Worm (Caenorhabditis elegans): ENCODE data around the gene H04D03.4.

H04D03.4 gene

ce11 chrIII:10481497-10481896, 30.6 kb upstream of the H04D03.4 start:
- TF ChIP-seq elt-3 (tag; optimal IDR thresholded peaks at IDR 0.05) = no peak
- no peak for TF ChIP-seq M03D4.4 (tag; optimal IDR thresholded peaks at IDR 0.05)
- TF ChIP-seq lin-13 (tag; optimal IDR thresholded peaks at IDR 0.05) = no peak
- TF ChIP-seq mep-1 (tag; optimal IDR thresholded peaks at IDR 0.05) = no peak
- TF ChIP-seq ceh-39 (tag; optimal IDR thresholded peaks at IDR 0.05) = no peak
- TF ChIP-seq unc-39 (tag; optimal IDR thresholded peaks at IDR 0.05) = no peak
- no peak for TF ChIP-seq unc-120 (tag; optimal IDR thresholded peaks at IDR 0.05; ENCODE audit: poor library complexity, severe bottlenecking)
- TF ChIP-seq cnd-1 (tag; optimal IDR thresholded peaks at IDR 0.05) = no peak
- TF ChIP-seq nhr-76 (tag; optimal IDR thresholded peaks at IDR 0.05) = no peak
- no peak for TF ChIP-seq ham-2 (GFP tag; optimal IDR thresholded peaks at IDR 0.05)
- no peak for TF ChIP-seq mls-2 (tag; optimal IDR thresholded peaks at IDR 0.05)
- TF ChIP-seq mab-5 (tag; optimal IDR thresholded peaks at IDR 0.05) = no peak
- TF ChIP-seq ztf-11 (tag; optimal IDR thresholded peaks at IDR 0.05) = no peak
- no peak for TF ChIP-seq pha-4 (tag; optimal IDR thresholded peaks at IDR 0.05)

ce11 chrIII:10479180-10479579, 28.3 kb upstream of the H04D03.4 start, which contains the start of gene D2045.7:
Gene D2045.7, plus strand, starts transcription at chrIII:10479480.
- TF ChIP-seq M03D4.4 (tag; optimal IDR thresholded peaks at IDR 0.05) (no peak), sem-2 (GFP tag; optimal IDR thresholded peaks at IDR 0.05) (no peak), drap-1 (GFP tag; optimal IDR thresholded peaks at IDR 0.05) (no peak), blmp-1 (tag; optimal IDR thresholded peaks at IDR 0.05) (no peak), ham-2 (GFP tag; optimal IDR thresholded peaks at IDR 0.05) (no peak), bed-3 (GFP tag; optimal IDR thresholded peaks at IDR 0.05) (no peak), lin-13 (tag; optimal IDR thresholded peaks at IDR 0.05) (no peak), ceh-43 (GFP tag; optimal IDR thresholded peaks at IDR 0.05) (no peak), unc-62 (GFP tag; optimal IDR thresholded peaks at IDR 0.05) (no peak), nhr-237 (tag; optimal IDR thresholded peaks at IDR 0.05) (no peak), ceh-39 (tag; optimal IDR thresholded peaks at IDR 0.05) (no peak), ceh-83 (GFP tag; optimal IDR thresholded peaks at IDR 0.05) (no peak), elt-1 (tag; optimal IDR thresholded peaks at IDR 0.05; ENCODE audit: borderline replicate concordance, insufficient read depth) (no peak), lsy-2 (tag; optimal IDR thresholded peaks at IDR 0.05) (no peak)

ce11 chrIII:10474945-10475344, 24.0 kb upstream of the H04D03.4 start, which contains the start of gene D2045.9:
Gene D2045.9, plus strand, starts transcription at chrIII:10475245.
- TF ChIP-seq nhr-12 (tag; optimal IDR thresholded peaks at IDR 0.05) = no peak
- TF ChIP-seq unc-39 (tag; optimal IDR thresholded peaks at IDR 0.05) = no peak
- TF ChIP-seq nhr-2 (tag; optimal IDR thresholded peaks at IDR 0.05) = no peak
- TF ChIP-seq hlh-1 (tag; optimal IDR thresholded peaks at IDR 0.05) = no peak
- TF ChIP-seq sptf-1 (tag; optimal IDR thresholded peaks at IDR 0.05) = no peak
- TF ChIP-seq ceh-39 (tag; optimal IDR thresholded peaks at IDR 0.05) = no peak
- TF ChIP-seq tbx-8 (GFP tag; optimal IDR thresholded peaks at IDR 0.05) = no peak

- TF ChIP-seq hlh-1 (tag; optimal IDR thresholded peaks at IDR 0.05) (peak; percentile 43), mab-5 (tag; optimal IDR thresholded peaks at IDR 0.05) (no peak)
Measured at ce11 chrIII:10470927-10471326, 20.0 kb upstream of the H04D03.4 start, which contains the start of gene cul-1. Gene cul-1, plus strand, starts transcription at chrIII:10471237.

ce11 chrIII:10469574-10470055, 18.7 kb upstream of the H04D03.4 start, which contains the start of gene D2045.5:
Gene D2045.5, minus strand, starts transcription at chrIII:10469624.
- TF ChIP-seq M03D4.4 (tag; optimal IDR thresholded peaks at IDR 0.05) (no peak), ceh-43 (GFP tag; optimal IDR thresholded peaks at IDR 0.05) (no peak), cnd-1 (tag; optimal IDR thresholded peaks at IDR 0.05) (no peak), blmp-1 (tag; optimal IDR thresholded peaks at IDR 0.05) (no peak), flh-1 (GFP tag; optimal IDR thresholded peaks at IDR 0.05) (no peak), mls-2 (tag; optimal IDR thresholded peaks at IDR 0.05) (no peak), nhr-2 (tag; optimal IDR thresholded peaks at IDR 0.05) (no peak), mep-1 (tag; optimal IDR thresholded peaks at IDR 0.05) (no peak), nhr-28 (tag; optimal IDR thresholded peaks at IDR 0.05) (no peak), nhr-76 (tag; optimal IDR thresholded peaks at IDR 0.05) (no peak), sptf-1 (tag; optimal IDR thresholded peaks at IDR 0.05) (no peak), ceh-83 (GFP tag; optimal IDR thresholded peaks at IDR 0.05) (no peak), elt-3 (tag; optimal IDR thresholded peaks at IDR 0.05) (no peak), nhr-12 (tag; optimal IDR thresholded peaks at IDR 0.05) (no peak), sem-2 (GFP tag; optimal IDR thresholded peaks at IDR 0.05) (no peak), unc-120 (tag; optimal IDR thresholded peaks at IDR 0.05; ENCODE audit: poor library complexity, severe bottlenecking) (no peak)
